Worm (Caenorhabditis elegans): Measurements from ENCODE around the gene C27D8.1.

C27D8.1 gene

ce11 chrIV:12721106-12721505 lies 3.5 kb downstream of the C27D8.1 start, which contains the start of gene T23F6.2:
T23F6.2 (plus strand) TSS chrIV:12721356.
- TF ChIP-seq ceh-36 (tag; optimal IDR thresholded peaks at IDR 0.05): no peak
- TF ChIP-seq pes-1 (GFP tag; IDR thresholded peaks at IDR 0.05): no peak
- TF ChIP-seq hnd-1 (tag; optimal IDR thresholded peaks at IDR 0.05): no peak
- TF ChIP-seq ceh-13 (GFP tag; optimal IDR thresholded peaks at IDR 0.05): no peak
- no peak for TF ChIP-seq aly-1 (tag; optimal IDR thresholded peaks at IDR 0.05)
- no peak for TF ChIP-seq F13C5.2 (tag; optimal IDR thresholded peaks at IDR 0.05)
- no peak for TF ChIP-seq hmbx-1 (tag; optimal IDR thresholded peaks at IDR 0.05)
- TF ChIP-seq tra-4 (tag; optimal IDR thresholded peaks at IDR 0.05): no peak

- TF ChIP-seq tbx-11 (GFP tag; IDR thresholded peaks at IDR 0.05): 0 out of 2 replicates have a peak, but pooled peaks have one; percentile 47
- peak; percentile 19 for TF ChIP-seq ets-7 (tag; optimal IDR thresholded peaks at IDR 0.05)
- peak; percentile 53; the same call in 1 of the 2 replicates for TF ChIP-seq tbx-37 (GFP tag; conservative IDR thresholded peaks at IDR 0.05)
- peak; percentile 76 for TF ChIP-seq F13C5.2 (tag; optimal IDR thresholded peaks at IDR 0.05)
- no peak for TF ChIP-seq scrt-1 (GFP tag; IDR thresholded peaks at IDR 0.05)
Observed at ce11 chrIV:12724641-12725040, 7.0 kb downstream of the C27D8.1 start, which contains the start of the genes T23F6.3 and rbd-1. T23F6.3 (minus strand) TSS chrIV:12724760. rbd-1 (plus strand) TSS chrIV:12724986.

DNA sequence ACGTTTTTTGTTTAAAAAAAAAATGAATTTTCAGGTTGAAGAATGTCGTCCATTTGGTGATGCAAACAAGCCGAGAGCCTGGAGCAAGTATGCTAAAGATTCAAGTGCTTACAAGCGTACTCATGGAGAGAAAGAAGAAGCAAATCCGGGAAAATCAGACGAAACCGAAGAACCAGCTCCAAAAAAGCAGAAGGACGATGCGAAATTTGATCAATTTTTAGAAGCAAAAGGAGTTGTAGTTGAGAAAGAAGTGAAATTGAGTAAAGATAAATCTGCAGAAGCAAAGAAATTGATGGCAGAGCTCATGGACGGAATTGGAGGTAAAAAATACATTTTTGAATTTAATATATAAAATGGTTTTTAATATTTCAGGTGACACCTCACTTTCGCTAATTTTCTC lies 7.6 kb downstream of the C27D8.1 start:
- TF ChIP-seq ets-7 (tag; optimal IDR thresholded peaks at IDR 0.05) (no peak), F13C5.2 (tag; optimal IDR thresholded peaks at IDR 0.05) (no peak), ceh-36 (tag; optimal IDR thresholded peaks at IDR 0.05) (no peak), B0310.2 (tag; optimal IDR thresholded peaks at IDR 0.05) (no peak), tbx-11 (GFP tag; IDR thresholded peaks at IDR 0.05) (no peak), hmbx-1 (tag; optimal IDR thresholded peaks at IDR 0.05) (no peak), aly-1 (tag; optimal IDR thresholded peaks at IDR 0.05) (no peak), scrt-1 (GFP tag; IDR thresholded peaks at IDR 0.05) (no peak), tbx-37 (GFP tag; conservative IDR thresholded peaks at IDR 0.05) (no peak), hnd-1 (tag; optimal IDR thresholded peaks at IDR 0.05) (no peak), pes-1 (GFP tag; IDR thresholded peaks at IDR 0.05) (no peak), ama-1 (optimal IDR thresholded peaks at IDR 0.05) (no peak), flt-1 (GFP tag; IDR thresholded peaks at IDR 0.05) (no peak)

DNA sequence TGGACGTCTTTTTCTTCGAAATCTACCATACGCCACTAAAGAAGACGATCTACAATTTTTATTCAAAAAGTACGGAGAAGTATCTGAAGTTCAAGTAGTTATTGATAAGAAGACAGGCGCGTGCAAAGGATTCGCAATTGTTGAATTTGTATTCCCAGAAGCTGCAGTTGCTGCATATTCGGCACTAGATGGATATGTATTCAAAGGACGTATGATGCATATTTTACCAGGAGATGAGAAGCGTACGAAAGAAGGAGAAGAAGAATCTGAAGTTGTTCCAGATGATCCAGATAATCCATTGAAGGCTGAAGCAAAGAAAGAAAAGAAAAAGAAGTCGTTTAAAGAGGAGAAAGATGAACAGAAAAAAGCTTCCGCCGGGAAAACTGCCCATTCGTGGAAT lies 8.3 kb downstream of the C27D8.1 start:
- no peak for TF ChIP-seq ceh-36 (tag; optimal IDR thresholded peaks at IDR 0.05)
- TF ChIP-seq B0310.2 (tag; optimal IDR thresholded peaks at IDR 0.05): no peak
- TF ChIP-seq tbx-37 (GFP tag; conservative IDR thresholded peaks at IDR 0.05): no peak

DNA sequence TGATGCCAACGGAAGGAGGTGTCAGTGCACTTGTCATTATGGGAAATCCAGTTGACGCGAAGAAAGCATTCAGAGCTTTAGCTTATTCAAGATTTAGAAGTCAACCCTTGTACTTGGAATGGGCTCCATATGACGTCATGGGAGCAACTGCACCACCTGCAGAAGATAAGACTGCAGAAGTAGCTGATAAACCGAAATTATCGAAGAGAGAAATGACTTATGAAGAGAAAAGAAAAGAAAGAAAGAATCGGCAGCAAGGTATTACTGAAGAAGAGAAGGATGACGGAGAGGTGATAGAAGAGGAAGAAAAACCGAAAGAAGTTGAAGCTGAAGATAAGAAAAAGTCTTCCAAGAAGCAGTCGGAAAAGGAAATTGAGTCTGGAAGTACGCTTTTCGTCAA lies 10.5 kb downstream of the C27D8.1 start:
- TF ChIP-seq B0310.2 (tag; optimal IDR thresholded peaks at IDR 0.05) (no peak), tbx-37 (GFP tag; conservative IDR thresholded peaks at IDR 0.05) (no peak), hnd-1 (tag; optimal IDR thresholded peaks at IDR 0.05) (no peak), hmbx-1 (tag; optimal IDR thresholded peaks at IDR 0.05) (no peak), ets-7 (tag; optimal IDR thresholded peaks at IDR 0.05) (no peak), pes-1 (GFP tag; IDR thresholded peaks at IDR 0.05) (no peak), tbx-11 (GFP tag; IDR thresholded peaks at IDR 0.05) (no peak), aly-1 (tag; optimal IDR thresholded peaks at IDR 0.05) (no peak), sea-1 (GFP tag; conservative IDR thresholded peaks at IDR 0.05) (no peak), tra-4 (tag; optimal IDR thresholded peaks at IDR 0.05) (no peak), flt-1 (GFP tag; IDR thresholded peaks at IDR 0.05) (no peak), scrt-1 (GFP tag; IDR thresholded peaks at IDR 0.05) (no peak), F13C5.2 (tag; optimal IDR thresholded peaks at IDR 0.05) (no peak), ceh-36 (tag; optimal IDR thresholded peaks at IDR 0.05) (no peak), hmg-4 (GFP tag; optimal IDR thresholded peaks at IDR 0.05) (no peak), ceh-13 (GFP tag; optimal IDR thresholded peaks at IDR 0.05) (no peak), ama-1 (optimal IDR thresholded peaks at IDR 0.05) (no peak)

DNA sequence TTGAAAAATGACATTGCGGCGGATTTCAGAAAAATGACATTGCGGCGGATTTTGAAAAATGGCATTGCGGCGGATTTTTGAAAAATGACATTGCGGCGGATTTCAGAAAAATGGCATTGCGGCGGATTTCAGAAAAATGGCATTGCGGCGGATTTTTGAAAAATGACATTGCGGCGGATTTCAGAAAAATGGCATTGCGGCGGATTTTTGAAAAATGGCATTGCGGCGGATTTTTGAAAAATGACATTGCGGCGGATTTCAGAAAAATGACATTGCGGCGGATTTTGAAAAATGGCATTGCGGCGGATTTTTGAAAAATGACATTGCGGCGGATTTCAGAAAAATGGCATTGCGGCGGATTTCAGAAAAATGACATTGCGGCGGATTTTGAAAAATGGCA lies 13.0 kb downstream of the C27D8.1 start:
- 0 out of 2 replicates have a peak, but pooled peaks have one; percentile 16 for TF ChIP-seq tbx-37 (GFP tag; conservative IDR thresholded peaks at IDR 0.05)
- 0 out of 2 replicates have a peak, but pooled peaks have one; percentile 7 for TF ChIP-seq sea-1 (GFP tag; conservative IDR thresholded peaks at IDR 0.05)
- peak; percentile 60; the same call in 1 of the 2 replicates for TF ChIP-seq tbx-11 (GFP tag; IDR thresholded peaks at IDR 0.05)
- TF ChIP-seq pes-1 (GFP tag; IDR thresholded peaks at IDR 0.05): 0 out of 2 replicates have a peak, but pooled peaks have one; percentile 14

DNA sequence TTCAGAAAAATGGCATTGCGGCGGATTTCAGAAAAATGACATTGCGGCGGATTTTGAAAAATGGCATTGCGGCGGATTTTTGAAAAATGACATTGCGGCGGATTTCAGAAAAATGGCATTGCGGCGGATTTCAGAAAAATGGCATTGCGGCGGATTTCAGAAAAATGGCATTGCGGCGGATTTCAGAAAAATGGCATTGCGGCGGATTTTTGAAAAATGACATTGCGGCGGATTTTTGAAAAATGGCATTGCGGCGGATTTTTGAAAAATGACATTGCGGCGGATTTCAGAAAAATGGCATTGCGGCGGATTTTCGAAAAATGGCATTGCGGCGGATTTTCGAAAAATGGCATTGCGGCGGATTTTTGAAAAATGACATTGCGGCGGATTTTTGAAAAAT lies 13.9 kb downstream of the C27D8.1 start:
- 0 out of 2 replicates have a peak, but pooled peaks have one; percentile 30 for TF ChIP-seq pes-1 (GFP tag; IDR thresholded peaks at IDR 0.05)

DNA sequence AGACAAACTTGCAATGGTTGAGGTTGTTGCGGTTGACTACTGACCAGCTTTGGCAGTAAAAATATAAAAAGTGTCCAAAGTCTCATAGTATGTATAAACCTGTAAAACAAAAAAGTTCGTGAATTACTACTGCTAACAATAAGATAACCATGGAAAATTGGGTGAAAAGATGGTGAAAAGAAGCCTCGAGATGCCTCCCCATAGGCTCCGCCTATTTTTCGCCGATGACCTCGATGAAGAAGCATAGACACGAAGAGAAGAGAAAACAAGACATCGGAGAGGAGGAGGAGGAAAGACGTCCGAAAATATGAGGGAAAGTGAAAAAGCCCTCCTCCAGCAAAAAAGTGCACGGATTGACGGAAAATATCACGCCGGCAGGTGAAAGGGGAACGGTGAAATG lies 23.8 kb downstream of the C27D8.1 start, which contains the start of gene T23F6.5:
Gene T23F6.5, minus strand, starts transcription at position 101 of the 400 bp plus-strand sequence.
- no peak for TF ChIP-seq pes-1 (GFP tag; IDR thresholded peaks at IDR 0.05)

- TF ChIP-seq hmbx-1 (tag; optimal IDR thresholded peaks at IDR 0.05) (no peak), ceh-36 (tag; optimal IDR thresholded peaks at IDR 0.05) (no peak), tra-4 (tag; optimal IDR thresholded peaks at IDR 0.05) (no peak), pes-1 (GFP tag; IDR thresholded peaks at IDR 0.05) (no peak), ets-7 (tag; optimal IDR thresholded peaks at IDR 0.05) (no peak), ceh-13 (GFP tag; optimal IDR thresholded peaks at IDR 0.05) (no peak), sea-1 (GFP tag; conservative IDR thresholded peaks at IDR 0.05) (no peak), hnd-1 (tag; optimal IDR thresholded peaks at IDR 0.05) (no peak), tbx-37 (GFP tag; conservative IDR thresholded peaks at IDR 0.05) (no peak), flt-1 (GFP tag; IDR thresholded peaks at IDR 0.05) (no peak), B0310.2 (tag; optimal IDR thresholded peaks at IDR 0.05) (no peak), ama-1 (optimal IDR thresholded peaks at IDR 0.05) (no peak), tbx-11 (GFP tag; IDR thresholded peaks at IDR 0.05) (no peak), scrt-1 (GFP tag; IDR thresholded peaks at IDR 0.05) (no peak), hmg-4 (GFP tag; optimal IDR thresholded peaks at IDR 0.05) (no peak), aly-1 (tag; optimal IDR thresholded peaks at IDR 0.05) (no peak)
Observed at ce11 chrIV:12743680-12744079, 26.0 kb downstream of the C27D8.1 start.
